Fruit fly (Drosophila melanogaster): Measurements from ENCODE around the gene CG4362.

Gene CG4362

dm6 chr3R:20327572-20328483 is 20.5 kb upstream of the CG4362 start, which contains the start of the genes CG4360 and Sirt2 (continued):
- TF ChIP-seq Xrp1 (GFP tag; IDR thresholded peaks at IDR 0.05), result peak; percentile 10; the same call in 1 of the 2 replicates
- no peak for TF ChIP-seq Rx (GFP tag; IDR thresholded peaks at IDR 0.05)
- peak; percentile 95 for TF ChIP-seq Ets65A (GFP tag)
- peak; percentile 45; the same call in 1 of the 3 replicates for TF ChIP-seq dysf (GFP tag; IDR thresholded peaks at IDR 0.05)
- no peak for TF ChIP-seq odd (GFP tag; optimal IDR thresholded peaks at IDR 0.05)
- TF ChIP-seq jing (GFP tag; optimal IDR thresholded peaks at IDR 0.05), result no peak
- TF ChIP-seq CG10959 (GFP tag; IDR thresholded peaks at IDR 0.05), result no peak
- peak; percentile 56 for TF ChIP-seq HLH54F (GFP tag; optimal IDR thresholded peaks at IDR 0.05)
- TF ChIP-seq sob (GFP tag; IDR thresholded peaks at IDR 0.05), result peak; percentile 58
- TF ChIP-seq dm (GFP tag; optimal IDR thresholded peaks at IDR 0.05), result peak; percentile 98
- no peak for TF ChIP-seq C15 (GFP tag; IDR thresholded peaks at IDR 0.05)
- no peak for TF ChIP-seq CG17328 (GFP tag; IDR thresholded peaks at IDR 0.05)
- peak; percentile 36; the same call in 1 of the 2 replicates for TF ChIP-seq NFAT (GFP tag; IDR thresholded peaks at IDR 0.05)
- TF ChIP-seq tna (GFP tag; IDR thresholded peaks at IDR 0.05; ENCODE audit: partially characterized antibody), result peak; percentile 82
- TF ChIP-seq Fer3 (tag; optimal IDR thresholded peaks at IDR 0.05), result no peak
- TF ChIP-seq CG15269 (tag; optimal IDR thresholded peaks at IDR 0.05), result no peak
- no peak for TF ChIP-seq TFAM (GFP tag; optimal IDR thresholded peaks at IDR 0.05)
- TF ChIP-seq CG7745 (tag; optimal IDR thresholded peaks at IDR 0.05), result no peak
- no peak for TF ChIP-seq CG15011 (GFP tag; optimal IDR thresholded peaks at IDR 0.05)
- peak; percentile 53; the same call in 1 of the 3 replicates for TF ChIP-seq H15 (GFP tag; IDR thresholded peaks at IDR 0.05)
- TF ChIP-seq Dad (GFP tag; optimal IDR thresholded peaks at IDR 0.05), result peak; percentile 21
- TF ChIP-seq B-H1 (GFP tag; IDR thresholded peaks at IDR 0.05), result no peak
- TF ChIP-seq D19A (tag; optimal IDR thresholded peaks at IDR 0.05), result no peak
- peak; percentile 26 for TF ChIP-seq tin (GFP tag; optimal IDR thresholded peaks at IDR 0.05)
- peak; percentile 48 for TF ChIP-seq bab2 (GFP tag; optimal IDR thresholded peaks at IDR 0.05)
- TF ChIP-seq ewg (GFP tag; optimal IDR thresholded peaks at IDR 0.05), result no peak
- no peak for TF ChIP-seq salm (tag; optimal IDR thresholded peaks at IDR 0.05)
- no peak for TF ChIP-seq disco-r (GFP tag; optimal IDR thresholded peaks at IDR 0.05)
- TF ChIP-seq CG1792 (GFP tag; optimal IDR thresholded peaks at IDR 0.05), result peak; percentile 7
- TF ChIP-seq trem (tag; optimal IDR thresholded peaks at IDR 0.05), result peak; percentile 44
- no peak for TF ChIP-seq CG1603 (tag; optimal IDR thresholded peaks at IDR 0.05)
- TF ChIP-seq org-1 (GFP tag; optimal IDR thresholded peaks at IDR 0.05), result no peak
- peak; percentile 54 for TF ChIP-seq Hmr (GFP tag; optimal IDR thresholded peaks at IDR 0.05)
- TF ChIP-seq vnd (GFP tag; IDR thresholded peaks at IDR 0.05; ENCODE audit: partially characterized antibody), result peak; percentile 81
- TF ChIP-seq jigr1 (GFP tag; IDR thresholded peaks at IDR 0.05), result no peak
- TF ChIP-seq Ravus (GFP tag; IDR thresholded peaks at IDR 0.05), result no peak
- peak; percentile 18 for TF ChIP-seq crc (GFP tag; optimal IDR thresholded peaks at IDR 0.05)
- peak; percentile 57; the same call in 1 of the 2 replicates for TF ChIP-seq chm (GFP tag; IDR thresholded peaks at IDR 0.05)
- TF ChIP-seq en (GFP tag; optimal IDR thresholded peaks at IDR 0.05), result no peak
- peak; percentile 34 for TF ChIP-seq ind (GFP tag; optimal IDR thresholded peaks at IDR 0.05)
- TF ChIP-seq CG32772 (GFP tag; IDR thresholded peaks at IDR 0.05), result no peak
- no peak for TF ChIP-seq MTF-1 (GFP tag; optimal IDR thresholded peaks at IDR 0.05; ENCODE audit: borderline replicate concordance)
- TF ChIP-seq CG11085 (GFP tag; IDR thresholded peaks at IDR 0.05), result peak; percentile 15; the same call in 1 of the 2 replicates
- peak; percentile 91 for TF ChIP-seq bbx (GFP tag; IDR thresholded peaks at IDR 0.05; ENCODE audit: partially characterized antibody)
- TF ChIP-seq CG10462 (GFP tag; optimal IDR thresholded peaks at IDR 0.05), result no peak
- TF ChIP-seq pzg (GFP tag; optimal IDR thresholded peaks at IDR 0.05), result peak; percentile 92
- no peak for TF ChIP-seq gcm2 (GFP tag; optimal IDR thresholded peaks at IDR 0.05)
- no peak for TF ChIP-seq pros (GFP tag; optimal IDR thresholded peaks at IDR 0.05)
- no peak for TF ChIP-seq pan (optimal IDR thresholded peaks at IDR 0.05)
- TF ChIP-seq pan (GFP tag; optimal IDR thresholded peaks at IDR 0.05 in 1 of 2, IDR thresholded peaks at IDR 0.05 in 1 of 2), result peak in 1 of 2 experiments; percentile 33
